Fruit fly (Drosophila melanogaster) Kc167 (cell line): ENCODE results near the gene Itgbn.

ENCODE experiments used
- Myc ChIP-seq: fragments of >200 bp; optimal IDR thresholded peaks from 2 replicates; lab custom pipeline; 2017; ENCODE audit warnings: missing external identifiers
- Sin3A ChIP-seq: fragments of >200 bp; optimal IDR thresholded peaks from 2 replicates; lab custom pipeline; 2018; ENCODE audit warnings: missing external identifiers
- h ChIP-seq: fragments of >200 bp; optimal IDR thresholded peaks from 3 replicates; lab custom pipeline; 2018; ENCODE audit warnings: missing external identifiers
- insv ChIP-seq: fragments of >200 bp; optimal IDR thresholded peaks from 3 replicates; lab custom pipeline; 2018; ENCODE audit warnings: missing external identifiers
- psq ChIP-seq: fragments of >200 bp; optimal IDR thresholded peaks from 2 replicates; lab custom pipeline; 2017; ENCODE audit warnings: missing external identifiers
- ttk ChIP-seq: sonication (Bioruptor generic); optimal IDR thresholded peaks from 2 replicates; lab custom pipeline; 2017; ENCODE audit warnings: missing external identifiers

Gene Itgbn

dm6 chr2L:21020015-21020414 lies 32.8 kb upstream of the Itgbn start:
- TF ChIP-seq psq (lab: Kevin White, UChicago) (no peak), h (lab: Kevin White, UChicago) (no peak), insv (lab: Kevin White, UChicago) (no peak), Sin3A (lab: Kevin White, UChicago) (no peak), ttk (lab: Kevin White, UChicago) (no peak), Myc (no peak)

- TF ChIP-seq h (lab: Kevin White, UChicago) (no peak), psq (lab: Kevin White, UChicago) (no peak), Sin3A (lab: Kevin White, UChicago) (no peak), insv (lab: Kevin White, UChicago) (no peak), Myc (no peak), ttk (lab: Kevin White, UChicago) (no peak)
Observed at dm6 chr2L:21024006-21024687, 28.7 kb upstream of the Itgbn start.

- TF ChIP-seq h (lab: Kevin White, UChicago) (no peak), psq (lab: Kevin White, UChicago) (no peak), Sin3A (lab: Kevin White, UChicago) (no peak), ttk (lab: Kevin White, UChicago) (no peak), insv (lab: Kevin White, UChicago) (no peak), Myc (no peak)
Observed at dm6 chr2L:21026597-21026996, 26.2 kb upstream of the Itgbn start.

dm6 chr2L:21029154-21029553 lies 23.7 kb upstream of the Itgbn start:
- TF ChIP-seq psq (lab: Kevin White, UChicago) (no peak), Sin3A (lab: Kevin White, UChicago) (no peak), h (lab: Kevin White, UChicago) (no peak), insv (lab: Kevin White, UChicago) (no peak), ttk (lab: Kevin White, UChicago) (no peak), Myc (no peak)

dm6 chr2L:21029749-21030148 lies 23.1 kb upstream of the Itgbn start:
- no peak for TF ChIP-seq Myc
- TF ChIP-seq Sin3A (lab: Kevin White, UChicago): no peak
- no peak for TF ChIP-seq insv (lab: Kevin White, UChicago)
- no peak for TF ChIP-seq h (lab: Kevin White, UChicago)

dm6 chr2L:21030235-21030634 lies 22.6 kb upstream of the Itgbn start:
- TF ChIP-seq psq (lab: Kevin White, UChicago): no peak
- TF ChIP-seq insv (lab: Kevin White, UChicago): no peak
- TF ChIP-seq Sin3A (lab: Kevin White, UChicago): no peak

- TF ChIP-seq Sin3A (lab: Kevin White, UChicago): no peak
- TF ChIP-seq Myc: no peak
- no peak for TF ChIP-seq h (lab: Kevin White, UChicago)
- no peak for TF ChIP-seq ttk (lab: Kevin White, UChicago)
- no peak for TF ChIP-seq insv (lab: Kevin White, UChicago)
- no peak for TF ChIP-seq psq (lab: Kevin White, UChicago)
Observed at dm6 chr2L:21033315-21033714, 19.5 kb upstream of the Itgbn start.

- TF ChIP-seq ttk (lab: Kevin White, UChicago): no peak
- no peak for TF ChIP-seq insv (lab: Kevin White, UChicago)
- no peak for TF ChIP-seq Myc
- TF ChIP-seq psq (lab: Kevin White, UChicago): no peak
- TF ChIP-seq h (lab: Kevin White, UChicago): no peak
- TF ChIP-seq Sin3A (lab: Kevin White, UChicago): no peak
Observed at dm6 chr2L:21034388-21034787, 18.4 kb upstream of the Itgbn start.

dm6 chr2L:21035704-21036369 lies 17.0 kb upstream of the Itgbn start:
- TF ChIP-seq Sin3A (lab: Kevin White, UChicago) (no peak), Myc (no peak), ttk (lab: Kevin White, UChicago) (no peak), h (lab: Kevin White, UChicago) (no peak), insv (lab: Kevin White, UChicago) (no peak), psq (lab: Kevin White, UChicago) (no peak)

- TF ChIP-seq ttk (lab: Kevin White, UChicago) (no peak), Myc (no peak), Sin3A (lab: Kevin White, UChicago) (no peak), h (lab: Kevin White, UChicago) (no peak), insv (lab: Kevin White, UChicago) (no peak), psq (lab: Kevin White, UChicago) (no peak)
Observed at dm6 chr2L:21037723-21038122, 15.1 kb upstream of the Itgbn start.

dm6 chr2L:21038723-21039122 lies 14.1 kb upstream of the Itgbn start:
- TF ChIP-seq Myc: no peak

- no peak for TF ChIP-seq psq (lab: Kevin White, UChicago)
- no peak for TF ChIP-seq Myc
- TF ChIP-seq insv (lab: Kevin White, UChicago): no peak
Observed at dm6 chr2L:21039569-21040159, 13.2 kb upstream of the Itgbn start.
